Worm (Caenorhabditis elegans): ENCODE data around the gene mut-15.

ce11 chrV:15002184-15002690 is at the start of gene mut-15, which contains the start of gene fib-1:
- TF ChIP-seq lin-13 (GFP tag; optimal IDR thresholded peaks at IDR 0.05): peak; percentile 89
- no peak for TF ChIP-seq unc-39 (tag; optimal IDR thresholded peaks at IDR 0.05)
- peak; percentile 89 for TF ChIP-seq gmeb-1 (tag; optimal IDR thresholded peaks at IDR 0.05)
- peak; percentile 69 for TF ChIP-seq fos-1 (tag; optimal IDR thresholded peaks at IDR 0.05)
- TF ChIP-seq nhr-77 (tag; optimal IDR thresholded peaks at IDR 0.05): peak; percentile 21
- TF ChIP-seq unc-62 (GFP tag; optimal IDR thresholded peaks at IDR 0.05): no peak
- no peak for TF ChIP-seq elt-3 (tag; optimal IDR thresholded peaks at IDR 0.05)

Data from whole organism, L2 larva.